Fruit fly (Drosophila melanogaster): ENCODE data around the gene Myc.

Myc gene

dm6 chrX:3366884-3367669 is 5.9 kb upstream of the Myc start (continued):
- TF ChIP-seq Hsf (GFP tag; optimal IDR thresholded peaks at IDR 0.05) (peak; percentile 41), Sin3A (optimal IDR thresholded peaks at IDR 0.05) (no peak), maf-S (GFP tag; optimal IDR thresholded peaks at IDR 0.05) (no peak), ato (GFP tag; IDR thresholded peaks at IDR 0.05; ENCODE audit: partially characterized antibody) (no peak), gsb (GFP tag; IDR thresholded peaks at IDR 0.05) (no peak), CG11398 (GFP tag; optimal IDR thresholded peaks at IDR 0.05) (no peak), CG2712 (tag; optimal IDR thresholded peaks at IDR 0.05) (peak; percentile 77), CG12071 (GFP tag; optimal IDR thresholded peaks at IDR 0.05) (no peak), dysf (GFP tag; IDR thresholded peaks at IDR 0.05) (no peak), gcm (GFP tag; optimal IDR thresholded peaks at IDR 0.05) (peak; percentile 13), CG11723 (GFP tag; optimal IDR thresholded peaks at IDR 0.05) (no peak), tx (GFP tag; optimal IDR thresholded peaks at IDR 0.05) (no peak), dmrt99B (tag; optimal IDR thresholded peaks at IDR 0.05) (no peak), fd3F (GFP tag; optimal IDR thresholded peaks at IDR 0.05) (no peak), sr (GFP tag; IDR thresholded peaks at IDR 0.05) (no peak), Aef1 (GFP tag; IDR thresholded peaks at IDR 0.05) (no peak), sima (GFP tag; optimal IDR thresholded peaks at IDR 0.05) (no peak), PHDP (tag; optimal IDR thresholded peaks at IDR 0.05) (no peak), Bgb (GFP tag; IDR thresholded peaks at IDR 0.05; ENCODE audit: partially characterized antibody) (no peak), Doc3 (GFP tag; IDR thresholded peaks at IDR 0.05; ENCODE audit: partially characterized antibody) (no peak), CG12942 (GFP tag; optimal IDR thresholded peaks at IDR 0.05) (no peak), da (GFP tag; optimal IDR thresholded peaks at IDR 0.05) (no peak), HLH3B (GFP tag; IDR thresholded peaks at IDR 0.05) (no peak), CG6791 (GFP tag; IDR thresholded peaks at IDR 0.05; ENCODE audit: partially characterized antibody) (peak; percentile 22; the same call in 1 of the 3 replicates), CG13296 (GFP tag; optimal IDR thresholded peaks at IDR 0.05) (no peak), ind (GFP tag; optimal IDR thresholded peaks at IDR 0.05) (no peak), Lpt (GFP tag; optimal IDR thresholded peaks at IDR 0.05) (no peak), CG32767 (GFP tag; IDR thresholded peaks at IDR 0.05) (no peak), CG7786 (GFP tag; optimal IDR thresholded peaks at IDR 0.05) (no peak), unpg (GFP tag; optimal IDR thresholded peaks at IDR 0.05) (peak; percentile 25), bcd (GFP tag; optimal IDR thresholded peaks at IDR 0.05) (no peak), CG4820 (GFP tag; optimal IDR thresholded peaks at IDR 0.05) (peak; percentile 47), ci (GFP tag; IDR thresholded peaks at IDR 0.05) (no peak), bigmax (GFP tag; optimal IDR thresholded peaks at IDR 0.05) (no peak), CG32772 (GFP tag; IDR thresholded peaks at IDR 0.05) (0 out of 2 replicates have a peak, but pooled peaks have one; percentile 31), CG6813 (GFP tag; optimal IDR thresholded peaks at IDR 0.05) (peak; percentile 23), prd (optimal IDR thresholded peaks at IDR 0.05) (no peak), prd (GFP tag; IDR thresholded peaks at IDR 0.05) (peak; percentile 76; the same call in 2 of the 3 replicates), CG18476 (GFP tag; optimal IDR thresholded peaks at IDR 0.05) (no peak), Mad (GFP tag; optimal IDR thresholded peaks at IDR 0.05) (no peak), CG3281 (GFP tag; optimal IDR thresholded peaks at IDR 0.05) (no peak), CG14710 (tag; optimal IDR thresholded peaks at IDR 0.05) (peak; percentile 73), Dip2 (GFP tag; IDR thresholded peaks at IDR 0.05) (no peak), YL-1 (GFP tag; optimal IDR thresholded peaks at IDR 0.05) (no peak), Doc2 (GFP tag; IDR thresholded peaks at IDR 0.05) (no peak), CG10431 (GFP tag; optimal IDR thresholded peaks at IDR 0.05) (no peak), Opbp (GFP tag; IDR thresholded peaks at IDR 0.05; ENCODE audit: partially characterized antibody) (no peak), CG10543 (GFP tag; optimal IDR thresholded peaks at IDR 0.05) (no peak), Optix (GFP tag; IDR thresholded peaks at IDR 0.05) (no peak), Blimp-1 (GFP tag; optimal IDR thresholded peaks at IDR 0.05) (peak; percentile 30)
